Worm (Caenorhabditis elegans) whole organism, late embryonic: Measurements from ENCODE around the gene W06A7.2.

Experiments
- ceh-2 ChIP-seq: sonication (generic microtip); optimal IDR thresholded peaks from 2 replicates; lab custom pipeline; 2016; ENCODE audit warnings: missing genotype, missing genetic modification characterization, missing compliant biosample characterization
- ceh-45 ChIP-seq: fragments of 200-800 bp; sonication (Bioruptor generic); IDR thresholded peaks from 2 replicates; pipeline ENCODE4 v1.3.6; 2022; ENCODE audit warnings: missing genetic modification reagents, missing genetic modification characterization, missing compliant biosample characterization
- fkh-6 ChIP-seq: sonication (generic microtip); optimal IDR thresholded peaks from 2 replicates; lab custom pipeline; 2016; ENCODE audit warnings: missing genetic modification characterization, missing compliant biosample characterization
- nfya-1 ChIP-seq: sonication (generic microtip); optimal IDR thresholded peaks from 2 replicates; lab custom pipeline; 2017; ENCODE audit warnings: missing genetic modification characterization, mild to moderate bottlenecking, missing compliant biosample characterization, antibody characterized with exemption, moderate library complexity
- pag-3 ChIP-seq: sonication (generic microtip); optimal IDR thresholded peaks from 2 replicates; lab custom pipeline; 2016; ENCODE audit warnings: missing compliant biosample characterization, missing genetic modification characterization, borderline replicate concordance
- pha-4 ChIP-seq: fragments of 150-350 bp; optimal IDR thresholded peaks from 2 replicates; lab custom pipeline; 2018; ENCODE audit warnings: missing biosample characterization, missing genetic modification reagents, missing genetic modification characterization
- pqm-1 ChIP-seq: sonication (generic microtip); optimal IDR thresholded peaks from 2 replicates; lab custom pipeline; 2016; ENCODE audit warnings: missing genetic modification characterization, missing compliant biosample characterization
- rnt-1 ChIP-seq: sonication (generic microtip); optimal IDR thresholded peaks from 2 replicates; lab custom pipeline; 2016; ENCODE audit warnings: missing genetic modification characterization, missing compliant biosample characterization
- unc-42 ChIP-seq: sonication (generic microtip); optimal IDR thresholded peaks from 2 replicates; lab custom pipeline; 2016; ENCODE audit warnings: missing genotype, missing genetic modification characterization, missing compliant biosample characterization

ce11 chrV:14849628-14850027 lies 28.0 kb downstream of the W06A7.2 start:
- TF ChIP-seq pqm-1 (tag; lab: Kevin White, UChicago) (no peak), nfya-1 (tag; lab: Kevin White, UChicago) (peak; percentile 32), ceh-2 (tag; lab: Kevin White, UChicago) (no peak), rnt-1 (tag; lab: Kevin White, UChicago) (no peak), ceh-45 (GFP tag; lab: Robert Waterston, UW) (no peak), pha-4 (no peak), unc-42 (no peak), fkh-6 (tag; lab: Kevin White, UChicago) (no peak), pag-3 (tag; lab: Kevin White, UChicago) (no peak)
